Fruit fly (Drosophila melanogaster): ENCODE measurements around the gene Orct.

DNA sequence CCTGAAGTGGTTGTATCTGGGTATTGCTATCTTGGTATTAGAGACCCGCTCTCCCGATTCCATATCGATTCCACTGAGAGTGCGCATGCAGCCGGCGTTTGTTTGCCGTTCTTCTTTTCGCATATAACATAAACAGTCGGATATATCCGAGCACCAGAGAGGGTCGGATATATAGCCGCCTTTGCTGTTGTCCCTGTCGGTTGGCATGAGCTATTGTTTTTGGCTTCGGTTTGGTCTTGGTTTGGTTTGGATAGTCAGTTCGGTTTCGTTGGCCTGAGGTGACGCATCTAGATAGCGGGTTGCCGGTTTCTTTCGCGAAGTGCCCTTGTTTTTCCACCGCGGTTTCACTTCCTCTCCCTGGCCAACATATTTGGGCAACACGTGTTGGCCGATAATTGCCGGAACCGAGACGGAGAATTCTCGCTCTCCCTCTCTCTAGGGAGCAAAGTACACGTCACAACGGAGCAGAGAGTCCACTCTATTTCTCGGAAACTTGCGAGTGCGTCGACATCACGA is 3.2 kb upstream of the Orct start, which contains the start of gene Orct2:
- TF ChIP-seq dac (GFP tag; optimal IDR thresholded peaks at IDR 0.05) (no peak), lz (GFP tag; optimal IDR thresholded peaks at IDR 0.05) (no peak)

Measured in whole organism, prepupa.